Fruit fly (Drosophila melanogaster): ENCODE results near the gene Phlpp.

Gene Phlpp

DNA sequence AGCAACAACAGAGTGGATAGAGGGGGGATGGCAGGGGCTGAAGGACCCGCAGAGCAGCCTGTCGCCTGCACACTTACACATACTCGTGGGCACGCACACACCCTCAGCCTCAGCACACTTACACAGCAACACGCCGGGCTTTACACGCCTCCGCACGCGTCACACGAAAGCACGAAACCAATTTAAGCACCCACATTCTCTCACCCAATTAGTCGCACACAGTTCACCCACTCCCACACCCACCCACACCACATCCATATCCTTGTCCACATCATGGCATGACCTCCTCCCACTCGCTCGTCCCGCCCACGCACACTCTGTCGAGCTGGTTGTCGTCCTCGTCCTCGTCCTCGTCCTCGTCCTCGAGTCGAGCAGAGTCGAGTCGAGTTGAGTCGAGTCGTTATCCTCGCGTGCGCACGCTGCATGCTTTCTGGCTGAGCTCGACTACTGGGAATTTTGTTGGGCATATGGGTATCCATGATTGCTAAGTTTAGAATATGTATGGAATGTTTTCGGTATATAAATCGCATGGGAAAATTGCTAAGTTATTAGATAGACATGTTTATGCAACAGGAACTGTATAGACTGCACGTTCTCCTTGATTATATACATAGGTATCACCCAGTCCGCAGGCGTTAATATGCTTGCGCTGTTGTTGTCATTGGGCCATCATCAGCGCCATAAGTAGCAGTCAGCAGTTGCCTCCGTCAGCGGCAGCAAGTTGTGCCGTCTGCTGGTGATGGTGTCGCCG, 46.9 kb upstream of the Phlpp start (continued):
- peak; percentile 100 for TF ChIP-seq Hey (tag; optimal IDR thresholded peaks at IDR 0.05)
- TF ChIP-seq CG12236 (GFP tag; optimal IDR thresholded peaks at IDR 0.05): peak; percentile 25
- TF ChIP-seq CG15479 (GFP tag; optimal IDR thresholded peaks at IDR 0.05): no peak
- TF ChIP-seq inv (GFP tag; IDR thresholded peaks at IDR 0.05; ENCODE audit: partially characterized antibody): no peak
- TF ChIP-seq toy (GFP tag; IDR thresholded peaks at IDR 0.05): 0 out of 2 replicates have a peak, but pooled peaks have one; percentile 44
- peak; percentile 69 for TF ChIP-seq NFAT (GFP tag; IDR thresholded peaks at IDR 0.05)
- TF ChIP-seq CG17568 (GFP tag; optimal IDR thresholded peaks at IDR 0.05): peak; percentile 69
- peak; percentile 81 for TF ChIP-seq gro (GFP tag; optimal IDR thresholded peaks at IDR 0.05)
- TF ChIP-seq scrt (GFP tag; optimal IDR thresholded peaks at IDR 0.05): peak; percentile 81
- TF ChIP-seq CG11247 (GFP tag; IDR thresholded peaks at IDR 0.05): peak; percentile 81
- TF ChIP-seq CG8281 (tag; optimal IDR thresholded peaks at IDR 0.05): peak; percentile 44
- TF ChIP-seq Dad (GFP tag; optimal IDR thresholded peaks at IDR 0.05): peak; percentile 67
- peak; percentile 74 for TF ChIP-seq CG12155 (GFP tag; optimal IDR thresholded peaks at IDR 0.05)
- peak; percentile 80 for TF ChIP-seq ssp (GFP tag; IDR thresholded peaks at IDR 0.05)
- TF ChIP-seq CG13296 (GFP tag; optimal IDR thresholded peaks at IDR 0.05): peak; percentile 69
- TF ChIP-seq bcd (GFP tag; optimal IDR thresholded peaks at IDR 0.05): peak; percentile 84
- TF ChIP-seq dimm (GFP tag; IDR thresholded peaks at IDR 0.05): 0 out of 2 replicates have a peak, but pooled peaks have one; percentile 8
- TF ChIP-seq CG16815 (GFP tag; optimal IDR thresholded peaks at IDR 0.05): peak; percentile 66
- no peak for TF ChIP-seq CG8359 (GFP tag; optimal IDR thresholded peaks at IDR 0.05; ENCODE audit: borderline replicate concordance)
- no peak for TF ChIP-seq aop (GFP tag; IDR thresholded peaks at IDR 0.05)
- no peak for TF ChIP-seq sima (GFP tag; optimal IDR thresholded peaks at IDR 0.05)
- TF ChIP-seq fd102C (GFP tag; optimal IDR thresholded peaks at IDR 0.05): no peak
- TF ChIP-seq zen (tag; optimal IDR thresholded peaks at IDR 0.05): peak; percentile 5
- TF ChIP-seq bigmax (GFP tag; optimal IDR thresholded peaks at IDR 0.05): no peak
- TF ChIP-seq fd3F (GFP tag; optimal IDR thresholded peaks at IDR 0.05): peak; percentile 79
- peak; percentile 69 for TF ChIP-seq CG14667 (GFP tag; IDR thresholded peaks at IDR 0.05)
- peak; percentile 76 for TF ChIP-seq CG16863 (GFP tag; optimal IDR thresholded peaks at IDR 0.05)
- TF ChIP-seq Awh (GFP tag; IDR thresholded peaks at IDR 0.05): peak; percentile 76
- TF ChIP-seq sisA (GFP tag; IDR thresholded peaks at IDR 0.05): peak; percentile 87
- TF ChIP-seq bbx (GFP tag; IDR thresholded peaks at IDR 0.05; ENCODE audit: partially characterized antibody): no peak
- TF ChIP-seq CG3407 (GFP tag; optimal IDR thresholded peaks at IDR 0.05): peak; percentile 43
- TF ChIP-seq da (GFP tag; optimal IDR thresholded peaks at IDR 0.05): no peak
- peak; percentile 57 for TF ChIP-seq oc (tag; optimal IDR thresholded peaks at IDR 0.05)
- peak; percentile 73 for TF ChIP-seq CG10543 (GFP tag; optimal IDR thresholded peaks at IDR 0.05)
- TF ChIP-seq Fer2 (tag; optimal IDR thresholded peaks at IDR 0.05): no peak
- peak; percentile 26; the same call in 1 of the 2 replicates for TF ChIP-seq crol (GFP tag; IDR thresholded peaks at IDR 0.05)
- TF ChIP-seq CG7786 (GFP tag; optimal IDR thresholded peaks at IDR 0.05): peak; percentile 85
- TF ChIP-seq Ssrp (tag; optimal IDR thresholded peaks at IDR 0.05): peak; percentile 73
- peak; percentile 71 for TF ChIP-seq croc (GFP tag; conservative IDR thresholded peaks at IDR 0.05)
- peak; percentile 78 for TF ChIP-seq CG6175 (GFP tag; IDR thresholded peaks at IDR 0.05)
- peak; percentile 74 for TF ChIP-seq pum (GFP tag; optimal IDR thresholded peaks at IDR 0.05)
- peak; percentile 71 for TF ChIP-seq tup (GFP tag; optimal IDR thresholded peaks at IDR 0.05)
- TF ChIP-seq nerfin-2 (GFP tag; IDR thresholded peaks at IDR 0.05; ENCODE audit: partially characterized antibody): no peak
- peak; percentile 73 for TF ChIP-seq CG10147 (GFP tag; optimal IDR thresholded peaks at IDR 0.05)
- no peak for TF ChIP-seq Doc2 (GFP tag; IDR thresholded peaks at IDR 0.05)
- TF ChIP-seq kah (GFP tag; optimal IDR thresholded peaks at IDR 0.05): no peak
- peak; percentile 67 for TF ChIP-seq CG1602 (GFP tag; optimal IDR thresholded peaks at IDR 0.05)
- no peak for TF ChIP-seq Doc3 (GFP tag; IDR thresholded peaks at IDR 0.05; ENCODE audit: partially characterized antibody)
- no peak for TF ChIP-seq CG3838 (GFP tag; optimal IDR thresholded peaks at IDR 0.05)

All from whole organism, embryonic.